Worm (Caenorhabditis elegans) whole organism, L3 larva: ENCODE measurements around the gene C36A4.4.

Source experiments
- ama-1 ChIP-seq: fragments of 150-350 bp; optimal IDR thresholded peaks from 2 replicates; lab custom pipeline; 2018
- elt-2 ChIP-seq: sonication (generic microtip); optimal IDR thresholded peaks from 2 replicates; lab custom pipeline; 2016; ENCODE audit warnings: missing genetic modification reagents, mild to moderate bottlenecking, missing genetic modification characterization, missing compliant biosample characterization
- fkh-10 ChIP-seq: sonication (generic microtip); optimal IDR thresholded peaks from 2 replicates; lab custom pipeline; 2017; ENCODE audit warnings: missing biosample characterization, missing genetic modification reagents, missing genetic modification characterization
- hmg-11 ChIP-seq: sonication (generic microtip); optimal IDR thresholded peaks from 2 replicates; lab custom pipeline; 2016; ENCODE audit warnings: missing genetic modification characterization, missing compliant biosample characterization
- nhr-77 ChIP-seq: fragments of 150-350 bp; optimal IDR thresholded peaks from 2 replicates; lab custom pipeline; 2014; ENCODE audit warnings: missing biosample characterization, missing genetic modification characterization
- tbx-2 ChIP-seq: sonication (generic microtip); optimal IDR thresholded peaks from 2 replicates; lab custom pipeline; 2016; ENCODE audit warnings: mild to moderate bottlenecking, missing genetic modification characterization, missing compliant biosample characterization
- unc-39 ChIP-seq: sonication (generic microtip); optimal IDR thresholded peaks from 4 replicates; lab custom pipeline; 2017; ENCODE audit warnings: missing biosample characterization, missing genetic modification characterization
- unc-62 ChIP-seq: fragments of 150-350 bp; sonication (generic microtip); optimal IDR thresholded peaks from 4 replicates; lab custom pipeline; 2014; ENCODE audit warnings: missing biosample characterization, missing genetic modification reagents, missing genetic modification characterization
- zag-1 ChIP-seq: fragments of 150-350 bp; optimal IDR thresholded peaks from 2 replicates; lab custom pipeline; 2014; ENCODE audit warnings: missing biosample characterization, missing genetic modification characterization

DNA sequence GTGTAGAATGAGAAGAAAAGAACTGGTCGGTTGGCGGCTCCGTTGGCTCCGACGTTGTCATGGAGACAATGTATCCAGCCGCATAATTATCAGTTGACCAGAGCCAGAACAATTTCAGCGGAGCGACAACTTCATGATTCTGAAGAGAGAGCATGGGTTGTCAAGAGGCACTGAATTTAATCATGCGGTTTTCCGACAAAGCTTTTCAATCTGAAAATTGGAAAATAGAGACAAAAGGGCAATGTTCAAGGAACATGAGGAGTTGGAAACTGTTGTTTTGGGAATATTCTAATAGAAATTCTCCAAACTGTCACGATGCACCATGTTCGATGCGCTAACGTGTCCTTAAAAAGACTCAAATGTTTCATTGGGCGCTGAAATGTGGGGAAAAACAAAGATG is 39.0 kb downstream of the C36A4.4 start, which contains the start of gene xbx-5:
- TF ChIP-seq zag-1 (tag; lab: Kevin White, UChicago) (no peak), nhr-77 (tag; lab: Kevin White, UChicago) (no peak), unc-62 (no peak), hmg-11 (tag; lab: Kevin White, UChicago) (no peak), fkh-10 (GFP tag; lab: Kevin White, UChicago) (no peak), ama-1 (lab: Kevin White, UChicago) (no peak), elt-2 (tag; lab: Kevin White, UChicago) (no peak), unc-39 (no peak), tbx-2 (tag; lab: Kevin White, UChicago) (no peak)
